Worm (Caenorhabditis elegans) whole organism, young adult: ENCODE results near the gene lro-1.

Experiments used
- B0035.1 ChIP-seq: sonication (generic microtip); optimal IDR thresholded peaks from 2 replicates; lab custom pipeline; 2016; ENCODE audit warnings: missing genetic modification characterization, mild to moderate bottlenecking, missing compliant biosample characterization, missing genotype, missing genetic modification reagents
- B0261.1 ChIP-seq: sonication (generic microtip); optimal IDR thresholded peaks from 2 replicates; lab custom pipeline; 2016; ENCODE audit warnings: mild to moderate bottlenecking, missing genetic modification characterization, moderate library complexity, missing compliant biosample characterization
- C06A6.2 ChIP-seq: fragments of 200-800 bp; sonication (Bioruptor generic); conservative IDR thresholded peaks from 2 replicates; pipeline ENCODE4 v1.3.6; 2022; ENCODE audit warnings: missing genetic modification characterization, missing compliant biosample characterization
- C17E4.6 ChIP-seq: fragments of 200-800 bp; sonication (Bioruptor generic); IDR thresholded peaks from 2 replicates; pipeline ENCODE4 v1.3.6; 2022; ENCODE audit warnings: missing genetic modification reagents, missing genetic modification characterization, missing compliant biosample characterization
- F23B12.7 ChIP-seq: sonication (generic microtip); optimal IDR thresholded peaks from 2 replicates; lab custom pipeline; 2017; ENCODE audit warnings: missing genetic modification characterization, mild to moderate bottlenecking, missing compliant biosample characterization, antibody characterized with exemption, moderate library complexity; ENCODE audit not compliant: insufficient read depth
- F52B5.7 ChIP-seq: sonication (generic microtip); optimal IDR thresholded peaks from 2 replicates; lab custom pipeline; 2016; ENCODE audit warnings: mild to moderate bottlenecking, missing genetic modification characterization, missing compliant biosample characterization
- F55B11.4 ChIP-seq: sonication (generic microtip); optimal IDR thresholded peaks from 2 replicates; lab custom pipeline; 2016; ENCODE audit warnings: missing compliant biosample characterization, missing genetic modification characterization, borderline replicate concordance; ENCODE audit not compliant: insufficient read depth
- K12H6.12 ChIP-seq: fragments of 200-800 bp; sonication (Bioruptor generic); optimal IDR thresholded peaks from 2 replicates; lab custom pipeline; 2018; ENCODE audit warnings: mild to moderate bottlenecking, missing genetic modification characterization, missing compliant biosample characterization
- Y53G8AR.9 ChIP-seq: fragments of 200-800 bp; sonication (Bioruptor generic); conservative IDR thresholded peaks from 2 replicates; pipeline ENCODE4 v1.3.6; 2022; ENCODE audit warnings: missing genetic modification reagents, missing genetic modification characterization, missing compliant biosample characterization
- attf-5 ChIP-seq: fragments of 200-800 bp; sonication (Bioruptor generic); optimal IDR thresholded peaks from 2 replicates; lab custom pipeline; 2018; ENCODE audit warnings: mild to moderate bottlenecking, missing genetic modification characterization, missing compliant biosample characterization
- bed-2 ChIP-seq: fragments of 200-800 bp; sonication (Bioruptor generic); IDR thresholded peaks from 2 replicates; pipeline ENCODE4 v1.3.6; 2022; ENCODE audit warnings: missing genetic modification reagents, missing genetic modification characterization, missing compliant biosample characterization
- ccch-3 ChIP-seq: fragments of 200-800 bp; sonication (Bioruptor generic); optimal IDR thresholded peaks from 2 replicates; lab custom pipeline; 2018; ENCODE audit warnings: mild to moderate bottlenecking, missing genetic modification characterization, missing compliant biosample characterization
- cebp-1 ChIP-seq, 2 experiments: fragments of 200-800 bp in 1 of 2; sonication (Bioruptor generic) in 1 of 2; sonication (generic microtip) in 1 of 2; IDR thresholded peaks in 1 of 2; optimal IDR thresholded peaks in 1 of 2; 2 replicates each; pipeline versions ENCODE4 v1.3.6 to Lab custom; 2017 to 2022; ENCODE audit warnings: missing compliant biosample characterization in 2 of 2, missing genetic modification characterization in 2 of 2, mild to moderate bottlenecking in 1 of 2, missing genetic modification reagents in 1 of 2, moderate library complexity in 1 of 2
- ceh-100 ChIP-seq: fragments of 200-800 bp; sonication (Bioruptor generic); IDR thresholded peaks from 2 replicates; pipeline ENCODE4 v1.3.6; 2022; ENCODE audit warnings: missing genetic modification reagents, missing genetic modification characterization, missing compliant biosample characterization
- ceh-27 ChIP-seq: fragments of 200-800 bp; sonication (Bioruptor generic); optimal IDR thresholded peaks from 2 replicates; lab custom pipeline; 2018; ENCODE audit warnings: mild to moderate bottlenecking, missing genetic modification characterization, moderate library complexity, missing compliant biosample characterization
- ceh-40 ChIP-seq: fragments of 200-800 bp; sonication (Bioruptor generic); IDR thresholded peaks from 2 replicates; pipeline ENCODE4 v1.3.6; 2022; ENCODE audit warnings: missing genetic modification characterization, missing compliant biosample characterization
- ceh-79 ChIP-seq: sonication (generic microtip); optimal IDR thresholded peaks from 2 replicates; lab custom pipeline; 2017; ENCODE audit warnings: mild to moderate bottlenecking, missing genetic modification characterization, missing compliant biosample characterization
- die-1 ChIP-seq: sonication (generic microtip); optimal IDR thresholded peaks from 2 replicates; lab custom pipeline; 2016; ENCODE audit warnings: missing genotype, mild to moderate bottlenecking, missing genetic modification characterization, missing compliant biosample characterization
- ekl-4 ChIP-seq: fragments of 200-800 bp; sonication (Bioruptor generic); IDR thresholded peaks from 2 replicates; pipeline ENCODE4 v1.3.6; 2022; ENCODE audit warnings: missing genetic modification reagents, missing genetic modification characterization, missing compliant biosample characterization
- fkh-3 ChIP-seq: sonication (generic microtip); optimal IDR thresholded peaks from 2 replicates; lab custom pipeline; 2016; ENCODE audit warnings: mild to moderate bottlenecking, missing genetic modification characterization, missing compliant biosample characterization
- gei-17 ChIP-seq: fragments of 200-800 bp; sonication (Bioruptor generic); optimal IDR thresholded peaks from 2 replicates; lab custom pipeline; 2018; ENCODE audit warnings: mild to moderate bottlenecking, missing genetic modification characterization, missing compliant biosample characterization
- him-1 ChIP-seq: sonication (generic microtip); optimal IDR thresholded peaks from 2 replicates; lab custom pipeline; 2016; ENCODE audit warnings: missing genotype, missing genetic modification reagents, missing genetic modification characterization, missing compliant biosample characterization
- hlh-12 ChIP-seq: sonication (generic microtip); optimal IDR thresholded peaks from 2 replicates; lab custom pipeline; 2016; ENCODE audit warnings: missing genetic modification characterization, missing compliant biosample characterization
- hmg-1.2 ChIP-seq: fragments of 200-800 bp; sonication (Bioruptor generic); IDR thresholded peaks from 2 replicates; pipeline ENCODE4 v1.3.6; 2022; ENCODE audit warnings: missing genetic modification reagents, missing genetic modification characterization, missing compliant biosample characterization
- hrde-1 ChIP-seq: sonication (generic microtip); optimal IDR thresholded peaks from 2 replicates; lab custom pipeline; 2016; ENCODE audit warnings: missing genetic modification characterization, mild to moderate bottlenecking, missing compliant biosample characterization, moderate library complexity, missing genotype, missing genetic modification reagents, borderline replicate concordance
- lag-1 ChIP-seq: fragments of 200-800 bp; sonication (Bioruptor generic); IDR thresholded peaks from 2 replicates; pipeline ENCODE4 v1.3.6; 2022; ENCODE audit warnings: missing genetic modification reagents, missing genetic modification characterization, missing compliant biosample characterization
- lin-26 ChIP-seq: fragments of 200-800 bp; sonication (Bioruptor generic); IDR thresholded peaks from 2 replicates; pipeline ENCODE4 v1.3.6; 2022; ENCODE audit warnings: missing genetic modification reagents, missing genetic modification characterization, missing compliant biosample characterization
- lin-40 ChIP-seq: sonication (generic microtip); optimal IDR thresholded peaks from 2 replicates; lab custom pipeline; 2016; ENCODE audit warnings: missing genetic modification characterization, mild to moderate bottlenecking, missing compliant biosample characterization, missing genotype, missing genetic modification reagents
- lir-1 ChIP-seq: fragments of 200-800 bp; sonication (Bioruptor generic); conservative IDR thresholded peaks from 2 replicates; pipeline ENCODE4 v1.3.6; 2022; ENCODE audit warnings: missing genetic modification reagents, missing genetic modification characterization, missing compliant biosample characterization
- madf-10 ChIP-seq: sonication (generic microtip); optimal IDR thresholded peaks from 2 replicates; lab custom pipeline; 2016; ENCODE audit warnings: mild to moderate bottlenecking, missing genetic modification characterization, missing compliant biosample characterization
- mes-4 ChIP-seq: sonication (generic microtip); optimal IDR thresholded peaks from 2 replicates; lab custom pipeline; 2016; ENCODE audit warnings: missing genotype, missing genetic modification characterization, missing compliant biosample characterization
- nfya-1 ChIP-seq: sonication (generic microtip); optimal IDR thresholded peaks from 2 replicates; lab custom pipeline; 2017; ENCODE audit warnings: antibody characterized with exemption, missing compliant biosample characterization, missing genetic modification characterization, borderline replicate concordance; ENCODE audit not compliant: insufficient read depth
- nhr-179 ChIP-seq: sonication (generic microtip); optimal IDR thresholded peaks from 2 replicates; lab custom pipeline; 2016; ENCODE audit warnings: mild to moderate bottlenecking, missing genetic modification characterization, missing compliant biosample characterization
- nhr-80 ChIP-seq: sonication (generic microtip); optimal IDR thresholded peaks from 2 replicates; lab custom pipeline; 2016; ENCODE audit warnings: missing genetic modification characterization, missing compliant biosample characterization
- pha-4 ChIP-seq: fragments of 150-350 bp; sonication (generic microtip); optimal IDR thresholded peaks from 2 replicates; lab custom pipeline; 2014; ENCODE audit warnings: missing biosample characterization, missing genetic modification reagents, missing genetic modification characterization
- rcor-1 ChIP-seq: fragments of 200-800 bp; sonication (Bioruptor generic); IDR thresholded peaks from 2 replicates; pipeline ENCODE4 v1.3.6; 2022; ENCODE audit warnings: missing genetic modification reagents, missing genetic modification characterization, missing compliant biosample characterization
- rec-8 ChIP-seq, 2 experiments: sonication (generic microtip); optimal IDR thresholded peaks; 2 replicates each; lab custom pipeline; 2016; ENCODE audit warnings: mild to moderate bottlenecking in 2 of 2, missing genetic modification characterization in 2 of 2, missing genetic modification reagents in 2 of 2, missing genotype in 2 of 2, missing biosample characterization in 1 of 2, missing compliant biosample characterization in 1 of 2, moderate library complexity in 1 of 2
- rpc-1 ChIP-seq, 2 experiments: fragments of 150-350 bp in 1 of 2; sonication (generic microtip) in 1 of 2; optimal IDR thresholded peaks; 2 replicates each; lab custom pipeline; 2014 to 2018; ENCODE audit warnings: missing biosample characterization in 1 of 2, missing genetic modification characterization in 1 of 2, missing genetic modification reagents in 1 of 2, missing genotype in 1 of 2
- snpc-1.1 ChIP-seq: sonication (generic microtip); optimal IDR thresholded peaks from 2 replicates; lab custom pipeline; 2017; ENCODE audit warnings: missing genetic modification characterization, mild to moderate bottlenecking, missing compliant biosample characterization, antibody characterized with exemption, moderate library complexity, missing genotype, missing genetic modification reagents; ENCODE audit not compliant: insufficient read depth
- snpc-3.4 ChIP-seq: sonication (generic microtip); optimal IDR thresholded peaks from 2 replicates; lab custom pipeline; 2017; ENCODE audit warnings: missing genetic modification characterization, mild to moderate bottlenecking, missing compliant biosample characterization, antibody characterized with exemption, moderate library complexity, missing genotype, missing genetic modification reagents
- snpc-4 ChIP-seq, 5 experiments: fragments of 150-350 bp in 1 of 5; sonication (generic microtip) in 4 of 5; optimal IDR thresholded peaks; 2 replicates each; lab custom pipeline; 2014 to 2018; ENCODE audit warnings: missing genetic modification characterization in 5 of 5, missing biosample characterization in 3 of 5, antibody characterized with exemption in 2 of 5, mild to moderate bottlenecking in 2 of 5, missing compliant biosample characterization in 2 of 5, missing genotype in 2 of 5, moderate library complexity in 2 of 5, missing genetic modification reagents in 1 of 5
- tbp1 ChIP-seq: fragments of 200-800 bp; sonication (Bioruptor generic); optimal IDR thresholded peaks from 2 replicates; lab custom pipeline; 2018; ENCODE audit warnings: mild to moderate bottlenecking, missing genetic modification characterization, missing compliant biosample characterization
- unc-130 ChIP-seq: sonication (generic microtip); optimal IDR thresholded peaks from 2 replicates; lab custom pipeline; 2016; ENCODE audit warnings: missing genetic modification reagents, missing genetic modification characterization, missing compliant biosample characterization
- zim-3 ChIP-seq: sonication (generic microtip); optimal IDR thresholded peaks from 2 replicates; lab custom pipeline; 2017; ENCODE audit warnings: mild to moderate bottlenecking, missing genetic modification characterization, moderate library complexity, missing compliant biosample characterization
- ztf-28 ChIP-seq: fragments of 200-800 bp; sonication (Bioruptor generic); IDR thresholded peaks from 2 replicates; pipeline ENCODE4 v1.3.6; 2022; ENCODE audit warnings: missing genetic modification reagents, missing genetic modification characterization, missing compliant biosample characterization

Gene lro-1

DNA sequence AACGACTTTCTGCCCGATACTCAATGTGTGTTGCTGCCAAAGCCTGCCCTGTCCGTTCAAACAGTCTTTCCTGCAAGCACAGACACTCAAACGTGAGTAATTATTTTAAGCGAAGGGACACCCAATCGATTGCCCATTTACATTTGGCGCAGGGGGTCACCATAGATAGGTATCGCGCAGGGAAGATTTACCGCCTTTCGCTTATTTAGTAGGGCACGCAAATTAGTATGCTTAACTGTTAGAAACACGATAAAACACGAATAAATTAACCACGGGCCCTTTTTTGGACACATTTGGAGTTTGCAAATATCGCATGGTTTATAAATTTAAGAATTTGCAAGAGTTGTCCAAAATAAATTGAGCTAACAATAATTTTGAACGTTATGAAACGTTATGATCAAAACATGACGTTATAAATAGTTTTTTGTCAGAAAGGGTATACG, 24.5 kb downstream of the lro-1 start (continued):
- TF ChIP-seq die-1 (tag; lab: Kevin White, UChicago) (peak; percentile 83), nhr-179 (peak; percentile 89), fkh-3 (tag; lab: Kevin White, UChicago) (no peak), ekl-4 (peak; percentile 97), attf-5 (peak; percentile 73), C06A6.2 (peak; percentile 98), cebp-1 (GFP tag; IDR thresholded peaks at IDR 0.05; lab: Robert Waterston, UW) (peak; percentile 82), cebp-1 (tag; optimal IDR thresholded peaks at IDR 0.05; lab: Kevin White, UChicago) (peak; percentile 98), ztf-28 (GFP tag; lab: Robert Waterston, UW) (no peak), unc-130 (GFP tag; lab: Kevin White, UChicago) (peak; percentile 68), snpc-1.1 (tag; lab: Kevin White, UChicago) (no peak), hmg-1.2 (GFP tag; lab: Robert Waterston, UW) (peak; percentile 88), lin-40 (tag; lab: Kevin White, UChicago) (peak; percentile 100), lin-26 (GFP tag; lab: Robert Waterston, UW) (peak; percentile 91), lag-1 (GFP tag; lab: Robert Waterston, UW) (peak; percentile 92; the same call in 1 of the 2 replicates), nfya-1 (tag; lab: Kevin White, UChicago) (no peak), nhr-80 (tag; lab: Kevin White, UChicago) (peak; percentile 99), F23B12.7 (tag; lab: Kevin White, UChicago) (peak; percentile 98), zim-3 (tag; lab: Kevin White, UChicago) (no peak), B0261.1 (tag; lab: Kevin White, UChicago) (peak; percentile 64), ceh-79 (tag; lab: Kevin White, UChicago) (peak; percentile 88), F52B5.7 (tag; lab: Kevin White, UChicago) (peak; percentile 96), rcor-1 (GFP tag; lab: Robert Waterston, UW) (peak; percentile 98), hrde-1 (tag; lab: Kevin White, UChicago) (peak; percentile 52), F55B11.4 (no peak), rec-8 (tag; optimal IDR thresholded peaks at IDR 0.05; lab: Kevin White, UChicago) (peak; percentile 17 to 66), snpc-3.4 (tag; lab: Kevin White, UChicago) (no peak), rpc-1 (optimal IDR thresholded peaks at IDR 0.05; lab: Kevin White, UChicago) (peak; percentile 17), rpc-1 (tag; optimal IDR thresholded peaks at IDR 0.05; lab: Kevin White, UChicago) (no peak), ceh-100 (GFP tag; lab: Robert Waterston, UW) (peak; percentile 81), ccch-3 (peak; percentile 96), snpc-4 (GFP tag; optimal IDR thresholded peaks at IDR 0.05; lab: Kevin White, UChicago) (peak; percentile 61), snpc-4 (tag; optimal IDR thresholded peaks at IDR 0.05; lab: Kevin White, UChicago) (peak; percentile 36 to 90 (median 82)), madf-10 (peak; percentile 97), Y53G8AR.9 (peak; percentile 99), him-1 (tag; lab: Kevin White, UChicago) (peak; percentile 20), mes-4 (peak; percentile 27), pha-4 (tag; lab: Kevin White, UChicago) (peak; percentile 98), C17E4.6 (GFP tag; lab: Robert Waterston, UW) (peak; percentile 94), lir-1 (GFP tag; lab: Robert Waterston, UW) (peak; percentile 97), ceh-27 (GFP tag; lab: Kevin White, UChicago) (peak; percentile 99), bed-2 (GFP tag; lab: Robert Waterston, UW) (peak; percentile 93; the same call in 1 of the 2 replicates), ceh-40 (GFP tag; lab: Robert Waterston, UW) (0 out of 2 replicates have a peak, but pooled peaks have one; percentile 24), K12H6.12 (tag; lab: Kevin White, UChicago) (peak; percentile 99), tbp1 (GFP tag; lab: Kevin White, UChicago) (peak; percentile 81), B0035.1 (peak; percentile 97), hlh-12 (tag; lab: Kevin White, UChicago) (no peak), gei-17 (peak; percentile 99)
